Worm (Caenorhabditis elegans): ENCODE data around the gene Y105C5B.25.

Y105C5B.25 gene

DNA sequence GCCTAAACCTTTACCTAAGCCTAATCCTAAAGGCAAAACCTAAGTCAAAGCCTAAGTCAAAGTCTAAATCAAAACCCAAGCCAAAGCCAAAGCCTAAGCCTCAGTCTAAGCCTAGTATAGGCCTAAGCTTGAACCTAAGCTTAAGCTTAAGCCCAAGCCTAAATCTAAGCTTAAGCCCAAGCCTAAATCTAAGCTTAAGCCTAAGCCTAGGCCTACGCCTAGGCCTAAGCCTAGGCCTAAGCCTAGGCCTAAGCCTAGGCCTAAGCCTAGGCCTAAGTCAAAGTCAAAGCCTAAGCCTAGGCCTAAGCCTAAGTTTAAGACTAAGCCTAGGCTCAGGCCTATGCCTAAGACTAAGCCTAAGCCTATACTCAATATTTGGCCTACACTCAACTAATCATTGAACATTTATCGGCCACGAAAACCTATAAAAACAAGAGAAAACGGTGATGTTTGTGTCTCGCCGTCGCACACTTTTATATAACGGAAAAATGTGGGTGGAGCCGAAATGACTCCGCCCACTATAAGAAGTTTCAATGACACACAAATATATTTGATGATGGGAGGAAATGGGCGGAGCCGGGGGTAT is 25.9 kb upstream of the Y105C5B.25 start:
- TF ChIP-seq hmg-1.1 (GFP tag; IDR thresholded peaks at IDR 0.05) (0 out of 2 replicates have a peak, but pooled peaks have one; percentile 18), php-3 (GFP tag; IDR thresholded peaks at IDR 0.05) (no peak), ama-1 (optimal IDR thresholded peaks at IDR 0.05) (peak; percentile 31), lin-1 (GFP tag; IDR thresholded peaks at IDR 0.05) (no peak), dve-1 (tag; optimal IDR thresholded peaks at IDR 0.05; ENCODE audit: insufficient read depth) (peak; percentile 7), pha-4 (GFP tag; IDR thresholded peaks at IDR 0.05) (0 out of 2 replicates have a peak, but pooled peaks have one; percentile 16), pha-4 (tag; optimal IDR thresholded peaks at IDR 0.05) (no peak), snpc-1.2 (GFP tag; IDR thresholded peaks at IDR 0.05) (0 out of 2 replicates have a peak, but pooled peaks have one; percentile 40), daf-16 (GFP tag; optimal IDR thresholded peaks at IDR 0.05) (no peak), daf-16 (tag; optimal IDR thresholded peaks at IDR 0.05) (peak; percentile 34)

DNA sequence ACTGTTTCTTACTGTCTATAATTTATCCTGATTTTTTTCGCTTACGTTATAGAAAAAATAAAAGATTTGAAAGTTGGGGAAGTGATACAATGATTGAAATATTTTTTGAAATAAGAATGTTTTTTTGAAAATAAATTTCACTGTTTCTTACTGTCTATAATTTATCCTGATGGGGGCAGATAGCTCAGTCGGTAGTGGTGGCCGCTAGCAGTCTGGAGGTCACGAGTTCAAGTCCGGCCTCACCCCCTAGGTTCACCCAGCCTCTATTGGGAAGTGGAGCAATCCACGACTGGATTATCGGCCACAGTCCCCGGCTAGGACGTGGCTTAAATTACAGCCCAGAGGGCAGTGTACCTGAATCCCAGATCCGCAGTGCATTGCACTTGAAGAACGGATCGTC is 25.2 kb upstream of the Y105C5B.25 start:
- peak; percentile 24; the same call in 1 of the 2 replicates for TF ChIP-seq set-16 (GFP tag; IDR thresholded peaks at IDR 0.05)
- TF ChIP-seq nhr-41 (GFP tag; IDR thresholded peaks at IDR 0.05) = 0 out of 2 replicates have a peak, but pooled peaks have one; percentile 42
- TF ChIP-seq snpc-1.2 (GFP tag; IDR thresholded peaks at IDR 0.05) = peak; percentile 94

- TF ChIP-seq zfp-3 (GFP tag; conservative IDR thresholded peaks at IDR 0.05) (peak; percentile 50; the same call in 1 of the 2 replicates), mdt-29 (GFP tag; IDR thresholded peaks at IDR 0.05) (peak; percentile 19; the same call in 1 of the 2 replicates), nhr-11 (tag; optimal IDR thresholded peaks at IDR 0.05) (peak; percentile 28), R02D3.7 (tag; optimal IDR thresholded peaks at IDR 0.05) (no peak), ceh-32 (tag; optimal IDR thresholded peaks at IDR 0.05; ENCODE audit: poor library complexity) (no peak), mxl-2 (GFP tag; conservative IDR thresholded peaks at IDR 0.05) (peak; percentile 96), zip-2 (tag; optimal IDR thresholded peaks at IDR 0.05) (no peak), arid-1 (GFP tag; conservative IDR thresholded peaks at IDR 0.05) (no peak), daf-19 (GFP tag; conservative IDR thresholded peaks at IDR 0.05) (no peak), ama-1 (optimal IDR thresholded peaks at IDR 0.05) (peak; percentile 25), php-3 (GFP tag; IDR thresholded peaks at IDR 0.05) (0 out of 2 replicates have a peak, but pooled peaks have one; percentile 48), nhr-41 (GFP tag; IDR thresholded peaks at IDR 0.05) (no peak), nhr-42 (GFP tag; IDR thresholded peaks at IDR 0.05) (no peak), fkh-10 (GFP tag; optimal IDR thresholded peaks at IDR 0.05) (no peak), skn-1 (tag; optimal IDR thresholded peaks at IDR 0.05) (no peak), hlh-11 (tag; optimal IDR thresholded peaks at IDR 0.05) (peak; percentile 59), lin-39 (tag; optimal IDR thresholded peaks at IDR 0.05) (no peak), dve-1 (tag; optimal IDR thresholded peaks at IDR 0.05; ENCODE audit: insufficient read depth) (peak; percentile 62), unc-62 (GFP tag; optimal IDR thresholded peaks at IDR 0.05 in 1 of 2) (no peak), unc-62 (tag; optimal IDR thresholded peaks at IDR 0.05) (no peak), spr-1 (tag; optimal IDR thresholded peaks at IDR 0.05) (no peak), zfp-2 (tag; optimal IDR thresholded peaks at IDR 0.05) (no peak), hlh-30 (tag; optimal IDR thresholded peaks at IDR 0.05; ENCODE audit: insufficient read depth) (peak; percentile 79), nhr-28 (tag; optimal IDR thresholded peaks at IDR 0.05) (peak; percentile 36), dmd-6 (GFP tag; IDR thresholded peaks at IDR 0.05) (peak; percentile 81), daf-16 (GFP tag; optimal IDR thresholded peaks at IDR 0.05) (no peak), daf-16 (tag; optimal IDR thresholded peaks at IDR 0.05) (peak; percentile 47), aha-1 (tag) (no peak), F26F4.8 (GFP tag; conservative IDR thresholded peaks at IDR 0.05) (no peak), ZK546.5 (tag; optimal IDR thresholded peaks at IDR 0.05) (no peak), madf-5 (GFP tag; IDR thresholded peaks at IDR 0.05) (no peak), dpl-1 (GFP tag; optimal IDR thresholded peaks at IDR 0.05) (no peak)
Measured at ce11 chrIV:16171326-16171725, 24.4 kb upstream of the Y105C5B.25 start.
